Fruit fly (Drosophila melanogaster): ENCODE measurements around the gene CG13606.

Gene CG13606

dm6 chr3R:24193373-24193879 is 21.0 kb downstream of the CG13606 start, which contains the start of the genes SMC6 and CG6204 (continued):
- TF ChIP-seq stwl (tag; optimal IDR thresholded peaks at IDR 0.05) (peak; percentile 73), Sox100B (GFP tag; optimal IDR thresholded peaks at IDR 0.05) (peak; percentile 89), CG8388 (GFP tag; optimal IDR thresholded peaks at IDR 0.05) (peak; percentile 92), CG10267 (tag; optimal IDR thresholded peaks at IDR 0.05) (peak; percentile 86), H2.0 (GFP tag; IDR thresholded peaks at IDR 0.05) (peak; percentile 95), CG34422 (GFP tag; IDR thresholded peaks at IDR 0.05) (peak; percentile 95), mam (GFP tag; optimal IDR thresholded peaks at IDR 0.05) (peak; percentile 94), dimm (GFP tag; IDR thresholded peaks at IDR 0.05) (peak; percentile 75), nom (GFP tag; optimal IDR thresholded peaks at IDR 0.05) (peak; percentile 88), toy (GFP tag; IDR thresholded peaks at IDR 0.05) (peak; percentile 87), zen (tag; optimal IDR thresholded peaks at IDR 0.05) (peak; percentile 95), bab2 (GFP tag; optimal IDR thresholded peaks at IDR 0.05) (peak; percentile 83), CG31224 (GFP tag; IDR thresholded peaks at IDR 0.05) (peak; percentile 89), CG8765 (GFP tag; IDR thresholded peaks at IDR 0.05) (peak; percentile 82), dati (GFP tag; IDR thresholded peaks at IDR 0.05) (peak; percentile 78), h (optimal IDR thresholded peaks at IDR 0.05) (no peak), Kr (GFP tag; optimal IDR thresholded peaks at IDR 0.05) (no peak), HLH54F (GFP tag; optimal IDR thresholded peaks at IDR 0.05) (peak; percentile 82), hbn (GFP tag; IDR thresholded peaks at IDR 0.05; ENCODE audit: partially characterized antibody) (no peak; the same call in 1 of the 2 replicates), luna (GFP tag; optimal IDR thresholded peaks at IDR 0.05) (peak; percentile 53), bsh (GFP tag; optimal IDR thresholded peaks at IDR 0.05) (peak; percentile 72 to 94), CG13424 (tag; optimal IDR thresholded peaks at IDR 0.05) (peak; percentile 95), gsb-n (tag; optimal IDR thresholded peaks at IDR 0.05) (peak; percentile 93), H15 (GFP tag; IDR thresholded peaks at IDR 0.05) (peak; percentile 92), scrt (GFP tag; optimal IDR thresholded peaks at IDR 0.05) (no peak), CG17385 (GFP tag; optimal IDR thresholded peaks at IDR 0.05) (peak; percentile 90), CG4360 (GFP tag; IDR thresholded peaks at IDR 0.05) (peak; percentile 59), CG15601 (tag; optimal IDR thresholded peaks at IDR 0.05) (peak; percentile 87), CG18262 (tag; optimal IDR thresholded peaks at IDR 0.05) (peak; percentile 95), CG10366 (GFP tag; IDR thresholded peaks at IDR 0.05) (peak; percentile 95), Med (GFP tag) (peak; percentile 96), CG2889 (GFP tag; IDR thresholded peaks at IDR 0.05) (peak; percentile 91), Pdp1 (GFP tag; optimal IDR thresholded peaks at IDR 0.05) (peak; percentile 87 to 91), CG14965 (GFP tag; optimal IDR thresholded peaks at IDR 0.05; ENCODE audit: borderline replicate concordance) (no peak), Lpt (GFP tag; optimal IDR thresholded peaks at IDR 0.05) (no peak), Ptx1 (GFP tag; IDR thresholded peaks at IDR 0.05) (peak; percentile 97), Eip74EF (GFP tag; optimal IDR thresholded peaks at IDR 0.05) (peak in 1 of 2 experiments; percentile 91), ara (GFP tag; IDR thresholded peaks at IDR 0.05) (peak; percentile 93), CG43689 (GFP tag; IDR thresholded peaks at IDR 0.05) (peak; percentile 74), CG8089 (GFP tag; optimal IDR thresholded peaks at IDR 0.05) (peak; percentile 53), GATAe (GFP tag; conservative IDR thresholded peaks at IDR 0.05) (peak; percentile 84), CG2712 (tag; optimal IDR thresholded peaks at IDR 0.05) (peak; percentile 95), Scr (GFP tag; IDR thresholded peaks at IDR 0.05; ENCODE audit: partially characterized antibody) (peak; percentile 59), ATbp (GFP tag; optimal IDR thresholded peaks at IDR 0.05) (peak; percentile 90), CG4328 (GFP tag; optimal IDR thresholded peaks at IDR 0.05) (peak; percentile 88), Aef1 (GFP tag; IDR thresholded peaks at IDR 0.05) (peak; percentile 95), CG16779 (GFP tag; IDR thresholded peaks at IDR 0.05) (peak; percentile 80), CG13287 (GFP tag; IDR thresholded peaks at IDR 0.05; ENCODE audit: partially characterized antibody) (peak; percentile 52), Rx (GFP tag; IDR thresholded peaks at IDR 0.05) (peak; percentile 89), mld (GFP tag; IDR thresholded peaks at IDR 0.05; ENCODE audit: partially characterized antibody) (no peak)

Measured in whole organism, embryonic.